Worm (Caenorhabditis elegans): ENCODE results near the gene nhr-222.

DNA sequence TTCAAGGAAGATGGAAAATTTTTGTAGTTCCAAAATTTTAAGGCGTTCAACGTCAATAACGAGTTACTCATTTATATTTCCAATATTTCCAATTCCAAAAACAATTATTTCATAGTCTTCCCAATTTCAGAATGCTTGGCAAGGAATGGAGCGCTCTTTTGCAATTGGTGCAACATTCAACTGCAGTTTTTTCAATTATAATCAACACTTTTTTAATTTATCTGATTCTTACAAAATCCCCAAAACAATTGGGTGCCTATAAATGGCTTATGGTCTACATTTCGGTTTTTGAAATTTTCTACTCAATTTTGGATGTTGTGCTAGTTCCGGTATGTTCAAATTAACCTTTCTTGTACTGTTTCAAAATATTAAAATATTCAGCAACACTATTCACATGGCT is 35.6 kb downstream of the nhr-222 start, which contains the start of gene str-225:
- no peak for TF ChIP-seq lsy-2 (tag; optimal IDR thresholded peaks at IDR 0.05)
- TF ChIP-seq ceh-16 (tag; optimal IDR thresholded peaks at IDR 0.05): no peak
- TF ChIP-seq skn-1 (tag; optimal IDR thresholded peaks at IDR 0.05): no peak
- no peak for TF ChIP-seq ZK546.5 (tag; optimal IDR thresholded peaks at IDR 0.05)
- TF ChIP-seq unc-62 (GFP tag; optimal IDR thresholded peaks at IDR 0.05): no peak

All from whole organism, L2 larva.